Worm (Caenorhabditis elegans) whole organism, L3 larva: ENCODE data around the gene tin-9.1.

Experiments
- aly-2 ChIP-seq: fragments of 150-350 bp; optimal IDR thresholded peaks from 2 replicates; lab custom pipeline; 2014; ENCODE audit warnings: missing biosample characterization, missing genetic modification characterization
- ama-1 ChIP-seq: fragments of 150-350 bp; optimal IDR thresholded peaks from 2 replicates; lab custom pipeline; 2018
- ceh-16 ChIP-seq: sonication (generic microtip); optimal IDR thresholded peaks from 2 replicates; lab custom pipeline; 2017; ENCODE audit warnings: missing biosample characterization, missing genetic modification characterization
- ceh-9 ChIP-seq: sonication (generic microtip); optimal IDR thresholded peaks from 2 replicates; lab custom pipeline; 2018; ENCODE audit warnings: missing biosample characterization, missing genetic modification characterization
- egl-5 ChIP-seq: fragments of 150-350 bp; optimal IDR thresholded peaks from 2 replicates; lab custom pipeline; 2017; ENCODE audit warnings: missing biosample characterization, missing genetic modification reagents, missing genetic modification characterization, inconsistent platforms
- elt-1 ChIP-seq: fragments of 150-350 bp; optimal IDR thresholded peaks from 2 replicates; lab custom pipeline; 2014; ENCODE audit warnings: missing biosample characterization, missing genetic modification characterization
- elt-2 ChIP-seq: sonication (generic microtip); optimal IDR thresholded peaks from 2 replicates; lab custom pipeline; 2016; ENCODE audit warnings: missing genetic modification reagents, mild to moderate bottlenecking, missing genetic modification characterization, missing compliant biosample characterization
- elt-3 ChIP-seq, 3 experiments: fragments of 150-350 bp in 1 of 3; sonication (generic microtip) in 2 of 3; optimal IDR thresholded peaks; 2 replicates in 2 of 3; 4 replicates in 1 of 3; lab custom pipeline; 2014 to 2017; ENCODE audit warnings: missing biosample characterization in 3 of 3, missing genetic modification characterization in 3 of 3
- eor-1 ChIP-seq, 2 experiments: fragments of 150-350 bp; optimal IDR thresholded peaks; 2 replicates each; lab custom pipeline; 2014 to 2018; ENCODE audit warnings: missing biosample characterization in 2 of 2, missing genetic modification characterization in 2 of 2
- fkh-10 ChIP-seq: sonication (generic microtip); optimal IDR thresholded peaks from 2 replicates; lab custom pipeline; 2017; ENCODE audit warnings: missing biosample characterization, missing genetic modification reagents, missing genetic modification characterization
- fkh-2 ChIP-seq: fragments of 150-350 bp; optimal IDR thresholded peaks from 2 replicates; lab custom pipeline; 2014; ENCODE audit warnings: missing biosample characterization, missing genetic modification reagents, missing genetic modification characterization
- hmg-11 ChIP-seq: sonication (generic microtip); optimal IDR thresholded peaks from 2 replicates; lab custom pipeline; 2016; ENCODE audit warnings: missing genetic modification characterization, missing compliant biosample characterization
- lin-15B ChIP-seq: fragments of 150-350 bp; optimal IDR thresholded peaks from 2 replicates; lab custom pipeline; 2014; ENCODE audit warnings: missing biosample characterization, missing genetic modification characterization
- lsy-12 ChIP-seq: sonication (generic microtip); optimal IDR thresholded peaks from 2 replicates; lab custom pipeline; 2016; ENCODE audit warnings: mild to moderate bottlenecking, missing genetic modification characterization, missing compliant biosample characterization
- mml-1 ChIP-seq: fragments of 150-350 bp; sonication (generic microtip); optimal IDR thresholded peaks from 3 replicates; lab custom pipeline; 2014; ENCODE audit warnings: missing biosample characterization, missing genetic modification characterization
- nhr-11 ChIP-seq: fragments of 150-350 bp; optimal IDR thresholded peaks from 2 replicates; lab custom pipeline; 2014; ENCODE audit warnings: missing biosample characterization, missing genetic modification characterization
- nhr-25 ChIP-seq: sonication (generic microtip); optimal IDR thresholded peaks from 2 replicates; lab custom pipeline; 2017; ENCODE audit warnings: missing biosample characterization, missing genetic modification characterization
- nhr-28 ChIP-seq: fragments of 150-350 bp; optimal IDR thresholded peaks from 2 replicates; lab custom pipeline; 2014; ENCODE audit warnings: missing biosample characterization, missing genetic modification characterization
- nhr-43 ChIP-seq: sonication (generic microtip); optimal IDR thresholded peaks from 2 replicates; lab custom pipeline; 2016; ENCODE audit warnings: mild to moderate bottlenecking, missing genetic modification characterization, missing compliant biosample characterization; ENCODE audit not compliant: poor library complexity, severe bottlenecking
- nhr-67 ChIP-seq: fragments of 150-350 bp; optimal IDR thresholded peaks from 2 replicates; lab custom pipeline; 2014; ENCODE audit warnings: missing biosample characterization, missing genetic modification characterization
- pha-4 ChIP-seq: fragments of 150-350 bp; optimal IDR thresholded peaks from 2 replicates; lab custom pipeline; 2014; ENCODE audit warnings: missing biosample characterization, missing genetic modification reagents, missing genetic modification characterization
- pqm-1 ChIP-seq: fragments of 150-350 bp; optimal IDR thresholded peaks from 2 replicates; lab custom pipeline; 2017; ENCODE audit warnings: missing biosample characterization, missing genetic modification characterization, inconsistent platforms
- skn-1 ChIP-seq: fragments of 150-350 bp; optimal IDR thresholded peaks from 2 replicates; lab custom pipeline; 2014; ENCODE audit warnings: missing biosample characterization, missing genetic modification characterization
- snpc-4 ChIP-seq: fragments of 150-350 bp; optimal IDR thresholded peaks from 2 replicates; lab custom pipeline; 2014; ENCODE audit warnings: missing biosample characterization, missing genetic modification characterization
- unc-62 ChIP-seq: fragments of 150-350 bp; sonication (generic microtip); optimal IDR thresholded peaks from 4 replicates; lab custom pipeline; 2014; ENCODE audit warnings: missing biosample characterization, missing genetic modification reagents, missing genetic modification characterization
- ztf-11 ChIP-seq: fragments of 150-350 bp; optimal IDR thresholded peaks from 2 replicates; lab custom pipeline; 2014; ENCODE audit warnings: missing biosample characterization, missing genetic modification characterization
- ztf-4 ChIP-seq: fragments of 150-350 bp; optimal IDR thresholded peaks from 2 replicates; lab custom pipeline; 2014; ENCODE audit warnings: missing biosample characterization, missing genetic modification characterization

tin-9.1 gene

ce11 chrIV:7039476-7040261 is 4.7 kb downstream of the tin-9.1 start, which contains the start of the genes cogc-2 and klp-18 (continued):
- TF ChIP-seq nhr-43, result peak; percentile 79

- no peak for TF ChIP-seq lin-15B (tag; lab: Kevin White, UChicago)
- no peak for TF ChIP-seq egl-5 (tag; lab: Kevin White, UChicago)
- TF ChIP-seq ztf-11 (tag; lab: Kevin White, UChicago), result no peak
- no peak for TF ChIP-seq elt-3 (tag; optimal IDR thresholded peaks at IDR 0.05; lab: Kevin White, UChicago)
- no peak for TF ChIP-seq pqm-1 (tag; lab: Kevin White, UChicago)
- TF ChIP-seq ceh-9 (tag; lab: Kevin White, UChicago), result no peak
- no peak for TF ChIP-seq elt-2
- TF ChIP-seq elt-1 (tag; lab: Kevin White, UChicago), result no peak
These were observed 7.6 kb downstream of the tin-9.1 start, which contains the start of gene ufl-1 for ce11 chrIV:7036790-7037189. Gene ufl-1, minus strand, starts transcription at chrIV:7036859.

DNA sequence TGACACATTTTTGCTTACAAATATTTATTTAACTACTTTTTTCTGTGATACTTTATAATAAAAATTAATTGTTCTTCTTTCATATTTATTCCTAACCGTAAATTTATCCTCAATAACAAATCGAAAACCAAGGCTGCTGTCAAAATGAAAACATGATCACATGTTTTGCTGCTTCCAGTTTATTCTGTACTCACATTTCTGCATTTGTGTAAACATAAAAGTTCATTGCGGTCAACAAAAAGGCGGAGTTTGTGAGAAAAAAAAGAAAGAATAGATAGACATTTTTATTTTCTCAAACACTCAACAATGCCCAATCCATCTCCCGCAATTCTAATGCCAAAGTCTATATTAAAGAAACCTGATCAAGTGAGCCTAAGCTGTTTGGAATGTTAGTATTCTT is 8.6 kb downstream of the tin-9.1 start, which contains the start of gene C06G3.3:
Gene C06G3.3 (plus strand): TSS at position 301 of the 400 bp plus-strand sequence.
- no peak for TF ChIP-seq hmg-11
- peak; percentile 58 for TF ChIP-seq pha-4

DNA sequence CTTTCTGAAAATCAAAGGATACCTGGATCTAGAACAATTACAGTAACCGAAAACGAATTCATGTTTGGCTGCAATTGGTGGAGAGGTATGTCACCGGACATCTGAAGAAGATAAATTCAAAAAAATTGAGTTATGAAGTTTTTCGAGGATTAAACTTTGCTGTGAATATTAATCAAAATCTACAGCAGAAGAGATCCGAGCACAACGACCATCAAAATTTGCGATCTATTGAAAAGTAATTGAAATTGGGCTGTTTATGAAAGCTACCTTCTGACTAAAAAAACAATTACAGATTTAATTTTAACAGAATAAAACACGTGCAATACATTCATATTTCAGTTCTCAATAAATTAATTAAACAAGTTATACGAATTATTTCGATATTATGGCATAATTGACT is 11.9 kb downstream of the tin-9.1 start, which contains the start of gene C06G3.8:
Gene C06G3.8 (minus strand): TSS at position 101 of the 400 bp plus-strand sequence.
- TF ChIP-seq aly-2 (tag; lab: Kevin White, UChicago) (no peak), eor-1 (tag; optimal IDR thresholded peaks at IDR 0.05; lab: Kevin White, UChicago) (no peak)

DNA sequence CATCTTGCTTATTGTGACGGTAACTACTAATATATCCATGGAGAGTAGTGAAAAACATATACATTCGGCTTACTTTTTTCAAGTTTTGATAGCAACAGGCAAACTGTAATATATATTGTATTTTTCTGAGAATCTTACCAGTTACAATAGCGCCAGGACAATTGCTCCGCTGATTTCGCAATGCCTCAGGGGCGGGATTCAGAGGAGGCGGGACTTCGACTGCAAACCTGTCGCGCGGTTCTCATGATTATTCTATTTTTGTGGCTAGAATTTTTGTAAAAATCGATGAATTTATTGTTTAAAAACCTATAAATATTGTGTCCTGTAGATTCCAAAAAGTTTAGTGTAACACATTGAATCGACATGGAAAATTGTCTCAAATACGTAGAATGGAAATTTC is 13.4 kb downstream of the tin-9.1 start:
- TF ChIP-seq ceh-9 (tag; lab: Kevin White, UChicago), result no peak
- TF ChIP-seq unc-62 (GFP tag; lab: Kevin White, UChicago), result no peak
- TF ChIP-seq pqm-1 (tag; lab: Kevin White, UChicago), result no peak
- peak; percentile 58 for TF ChIP-seq fkh-10 (GFP tag; lab: Kevin White, UChicago)
- TF ChIP-seq lin-15B (tag; lab: Kevin White, UChicago), result no peak
- TF ChIP-seq elt-3 (tag; optimal IDR thresholded peaks at IDR 0.05; lab: Kevin White, UChicago), result no peak

DNA sequence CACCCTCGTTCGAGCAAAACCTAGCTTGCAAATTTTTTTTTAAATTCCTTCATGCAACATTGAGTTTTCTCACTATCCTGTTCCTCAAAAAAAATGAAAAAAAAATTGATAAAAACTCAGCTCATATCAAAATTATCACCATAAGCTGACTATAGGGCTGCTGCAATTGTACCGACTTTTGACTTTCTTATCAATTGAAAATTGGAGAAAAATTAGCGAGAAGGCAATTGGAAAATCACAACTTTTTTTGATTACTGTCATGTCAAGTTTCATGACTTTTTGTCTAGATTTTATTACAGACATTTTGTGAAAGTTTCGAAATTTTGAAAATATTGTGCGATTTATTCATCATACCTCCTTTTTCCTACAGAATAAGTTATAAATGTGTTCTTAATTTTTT is 18.6 kb downstream of the tin-9.1 start:
- no peak for TF ChIP-seq egl-5 (tag; lab: Kevin White, UChicago)
- peak; percentile 90 for TF ChIP-seq elt-2
- peak; percentile 8 for TF ChIP-seq pha-4
- no peak for TF ChIP-seq nhr-25 (tag; lab: Kevin White, UChicago)
- peak; percentile 67 for TF ChIP-seq pqm-1 (tag; lab: Kevin White, UChicago)
- no peak for TF ChIP-seq nhr-11 (tag; lab: Kevin White, UChicago)
- no peak for TF ChIP-seq nhr-67 (tag; lab: Kevin White, UChicago)
- TF ChIP-seq fkh-2 (tag; lab: Kevin White, UChicago), result no peak
- no peak for TF ChIP-seq ceh-16 (tag; lab: Kevin White, UChicago)
- TF ChIP-seq skn-1 (tag; lab: Kevin White, UChicago), result no peak
- no peak for TF ChIP-seq nhr-28 (tag; lab: Kevin White, UChicago)
- TF ChIP-seq snpc-4 (tag; lab: Kevin White, UChicago), result no peak

DNA sequence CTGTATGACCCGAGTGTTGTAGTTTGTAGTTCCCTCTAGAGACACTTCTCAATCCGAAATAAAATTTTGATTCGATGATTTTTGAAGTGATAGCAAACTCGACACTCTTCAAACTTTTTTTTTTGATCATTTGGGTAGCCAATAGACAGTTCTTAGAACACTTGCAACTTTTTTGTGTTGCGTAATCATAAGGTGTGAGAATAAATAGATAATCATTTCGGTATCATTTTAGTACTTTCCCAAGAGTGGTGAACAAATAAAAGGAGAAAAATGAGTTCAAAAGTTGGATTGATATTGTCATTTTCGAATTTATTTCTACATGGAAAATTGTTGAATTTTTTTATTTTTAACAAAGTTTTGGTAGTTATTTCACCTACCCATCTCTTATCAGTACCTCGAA is 19.6 kb downstream of the tin-9.1 start:
- TF ChIP-seq pqm-1 (tag; lab: Kevin White, UChicago) (peak; percentile 39), elt-2 (peak; percentile 49), egl-5 (tag; lab: Kevin White, UChicago) (no peak)

DNA sequence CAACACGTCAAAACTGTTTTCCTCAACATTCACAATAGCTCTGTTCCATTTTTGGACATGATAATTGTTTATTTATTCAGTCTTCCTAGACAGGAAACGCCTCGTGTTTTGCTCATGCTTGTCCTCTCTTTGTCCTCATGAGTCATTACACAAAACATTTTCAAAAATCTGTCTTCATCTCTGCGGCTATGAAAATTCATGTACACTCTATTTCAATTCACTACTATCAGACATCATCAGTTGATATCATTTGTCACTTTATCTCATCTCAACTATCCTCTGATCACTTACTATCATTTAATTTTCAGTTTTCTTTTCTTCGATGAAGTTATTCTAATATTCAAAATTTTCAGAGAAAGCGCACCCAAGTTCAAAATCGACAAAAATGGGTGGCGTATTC is 20.5 kb downstream of the tin-9.1 start, which contains the start of gene adah-1:
Gene adah-1 (plus strand): TSS at position 354 of the 400 bp plus-strand sequence.
- TF ChIP-seq mml-1 (tag; lab: Kevin White, UChicago) (peak; percentile 15), ama-1 (no peak), nhr-67 (tag; lab: Kevin White, UChicago) (no peak), hmg-11 (no peak), lsy-12 (tag; lab: Kevin White, UChicago) (no peak), ztf-4 (tag; lab: Kevin White, UChicago) (no peak), lin-15B (tag; lab: Kevin White, UChicago) (no peak), unc-62 (GFP tag; lab: Kevin White, UChicago) (no peak)
